Fruit fly (Drosophila melanogaster) S2 (cell line): ENCODE data around the gene D19B.

ENCODE experiments used
- CG8478 ChIP-seq: fragments of >200 bp; optimal IDR thresholded peaks from 2 replicates; lab custom pipeline; 2018
- CTCF ChIP-seq, 2 experiments: fragments of >200 bp; optimal IDR thresholded peaks; 2 replicates each; lab custom pipeline; 2018

DNA sequence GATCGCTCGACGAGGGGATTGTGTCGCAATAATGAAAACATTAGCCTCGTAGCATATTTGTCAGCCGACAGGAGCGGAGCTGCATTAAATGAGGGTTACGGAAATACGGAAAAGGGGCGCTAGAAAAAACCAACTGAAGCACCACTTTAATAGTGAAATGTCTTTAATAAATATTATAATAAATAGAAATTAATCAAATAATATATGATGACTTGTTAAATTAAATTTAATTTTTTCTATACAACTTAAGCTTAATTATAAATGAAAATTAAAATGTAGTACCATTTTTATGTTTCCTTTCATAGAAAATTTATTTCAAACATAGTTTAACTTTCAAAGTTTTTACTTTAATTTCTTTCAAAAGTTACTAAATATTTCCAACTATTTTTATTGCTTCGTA, 22.7 kb downstream of the D19B start:
- TF ChIP-seq CTCF (optimal IDR thresholded peaks at IDR 0.05; lab: Kevin White, UChicago) (no peak), CG8478 (lab: Kevin White, UChicago) (no peak)
